Worm (Caenorhabditis elegans) whole organism, L1 larva: Measurements from ENCODE around the gene srw-39.

Experiments
- C04F5.9 ChIP-seq: sonication (generic microtip); optimal IDR thresholded peaks from 2 replicates; lab custom pipeline; 2016; ENCODE audit warnings: missing genetic modification characterization, missing compliant biosample characterization
- F16B12.6 ChIP-seq: fragments of 150-350 bp; optimal IDR thresholded peaks from 2 replicates; lab custom pipeline; 2014; ENCODE audit warnings: missing biosample characterization, missing genetic modification characterization
- alr-1 ChIP-seq: fragments of 200-800 bp; sonication (Bioruptor generic); optimal IDR thresholded peaks from 2 replicates; lab custom pipeline; 2018; ENCODE audit warnings: borderline replicate concordance, mild to moderate bottlenecking, missing genetic modification characterization, missing compliant biosample characterization
- aly-2 ChIP-seq: fragments of 150-350 bp; optimal IDR thresholded peaks from 2 replicates; lab custom pipeline; 2014; ENCODE audit warnings: missing biosample characterization, missing genetic modification characterization
- blmp-1 ChIP-seq: fragments of 150-350 bp; optimal IDR thresholded peaks from 2 replicates; lab custom pipeline; 2014; ENCODE audit warnings: missing biosample characterization, missing genetic modification characterization
- ceh-63 ChIP-seq: fragments of 200-800 bp; sonication (Bioruptor generic); optimal IDR thresholded peaks from 2 replicates; lab custom pipeline; 2018; ENCODE audit warnings: mild to moderate bottlenecking, missing genetic modification characterization, missing compliant biosample characterization
- ceh-8 ChIP-seq: fragments of 200-800 bp; sonication (Bioruptor generic); optimal IDR thresholded peaks from 2 replicates; lab custom pipeline; 2018; ENCODE audit warnings: mild to moderate bottlenecking, missing genetic modification characterization, moderate library complexity, missing compliant biosample characterization
- dsc-1 ChIP-seq: sonication (generic microtip); optimal IDR thresholded peaks from 2 replicates; lab custom pipeline; 2016; ENCODE audit warnings: mild to moderate bottlenecking, missing genetic modification characterization, missing compliant biosample characterization
- efl-3 ChIP-seq: fragments of 200-800 bp; sonication (Bioruptor generic); optimal IDR thresholded peaks from 2 replicates; lab custom pipeline; 2018; ENCODE audit warnings: mild to moderate bottlenecking, missing genetic modification characterization, missing compliant biosample characterization
- egl-13 ChIP-seq: sonication (generic microtip); optimal IDR thresholded peaks from 2 replicates; lab custom pipeline; 2016; ENCODE audit warnings: missing genotype, missing genetic modification reagents, missing genetic modification characterization, missing compliant biosample characterization
- elt-2 ChIP-seq: sonication (generic microtip); optimal IDR thresholded peaks from 2 replicates; lab custom pipeline; 2016; ENCODE audit warnings: missing genetic modification characterization, mild to moderate bottlenecking, inconsistent platforms, missing compliant biosample characterization, missing genetic modification reagents
- fkh-10 ChIP-seq: sonication (generic microtip); optimal IDR thresholded peaks from 2 replicates; lab custom pipeline; 2017; ENCODE audit warnings: missing biosample characterization, missing genetic modification reagents, missing genetic modification characterization
- fkh-4 ChIP-seq: sonication (generic microtip); optimal IDR thresholded peaks from 2 replicates; lab custom pipeline; 2016; ENCODE audit warnings: missing compliant biosample characterization, missing genetic modification characterization, borderline replicate concordance
- grh-1 ChIP-seq: fragments of 200-800 bp; sonication (Bioruptor generic); IDR thresholded peaks from 2 replicates; pipeline ENCODE4 v1.3.6; 2022; ENCODE audit warnings: missing genetic modification reagents, missing genetic modification characterization, missing compliant biosample characterization
- hlh-17 ChIP-seq: fragments of 200-800 bp; sonication (Bioruptor generic); optimal IDR thresholded peaks from 2 replicates; lab custom pipeline; 2018; ENCODE audit warnings: missing genetic modification characterization, mild to moderate bottlenecking, missing compliant biosample characterization, moderate library complexity, borderline replicate concordance
- hpl-2 ChIP-seq: fragments of 150-350 bp; optimal IDR thresholded peaks from 2 replicates; lab custom pipeline; 2014; ENCODE audit warnings: missing biosample characterization, missing genetic modification reagents, missing genetic modification characterization
- jun-1 ChIP-seq: fragments of 150-350 bp; optimal IDR thresholded peaks from 2 replicates; lab custom pipeline; 2014; ENCODE audit warnings: missing biosample characterization, missing genetic modification reagents, missing genetic modification characterization
- lin-13 ChIP-seq: fragments of 150-350 bp; optimal IDR thresholded peaks from 2 replicates; lab custom pipeline; 2014; ENCODE audit warnings: missing biosample characterization, missing genetic modification reagents, missing genetic modification characterization
- lin-15B ChIP-seq: fragments of 150-350 bp; sonication (generic microtip); optimal IDR thresholded peaks from 3 replicates; lab custom pipeline; 2014; ENCODE audit warnings: missing biosample characterization, missing genetic modification characterization
- lin-35 ChIP-seq, 2 experiments: fragments of 150-350 bp; optimal IDR thresholded peaks; 2 replicates each; lab custom pipeline; 2014; ENCODE audit warnings: missing biosample characterization in 2 of 2, missing genetic modification characterization in 2 of 2, missing genetic modification reagents in 2 of 2
- mab-9 ChIP-seq: fragments of 200-800 bp; sonication (Bioruptor generic); IDR thresholded peaks from 2 replicates; pipeline ENCODE4 v1.3.6; 2022; ENCODE audit warnings: missing genetic modification reagents, missing genetic modification characterization, missing compliant biosample characterization
- mep-1 ChIP-seq: fragments of 150-350 bp; optimal IDR thresholded peaks from 2 replicates; lab custom pipeline; 2014; ENCODE audit warnings: missing biosample characterization, missing genetic modification characterization
- nhr-12 ChIP-seq: sonication (generic microtip); optimal IDR thresholded peaks from 2 replicates; lab custom pipeline; 2017; ENCODE audit warnings: missing biosample characterization, missing genetic modification characterization
- nhr-19 ChIP-seq: fragments of 200-800 bp; sonication (Bioruptor generic); conservative IDR thresholded peaks from 2 replicates; pipeline ENCODE4 v1.3.6; 2022; ENCODE audit warnings: missing genetic modification characterization, missing compliant biosample characterization
- nhr-20 ChIP-seq: sonication (generic microtip); optimal IDR thresholded peaks from 2 replicates; lab custom pipeline; 2016; ENCODE audit warnings: mild to moderate bottlenecking, missing genetic modification characterization, missing compliant biosample characterization
- nhr-237 ChIP-seq: fragments of 150-350 bp; optimal IDR thresholded peaks from 2 replicates; lab custom pipeline; 2014; ENCODE audit warnings: missing biosample characterization, missing genetic modification characterization
- nhr-77 ChIP-seq: fragments of 150-350 bp; optimal IDR thresholded peaks from 2 replicates; lab custom pipeline; 2014; ENCODE audit warnings: missing biosample characterization, missing genetic modification characterization
- nhr-84 ChIP-seq: sonication (generic microtip); optimal IDR thresholded peaks from 2 replicates; lab custom pipeline; 2017; ENCODE audit warnings: missing biosample characterization, missing genetic modification characterization
- nhr-90 ChIP-seq: sonication (generic microtip); optimal IDR thresholded peaks from 2 replicates; lab custom pipeline; 2016; ENCODE audit warnings: mild to moderate bottlenecking, missing genetic modification characterization, missing compliant biosample characterization; ENCODE audit not compliant: poor library complexity
- pax-3 ChIP-seq: fragments of 200-800 bp; sonication (Bioruptor generic); optimal IDR thresholded peaks from 2 replicates; lab custom pipeline; 2018; ENCODE audit warnings: mild to moderate bottlenecking, missing genetic modification characterization, moderate library complexity, missing compliant biosample characterization
- snpc-4 ChIP-seq: fragments of 150-350 bp; optimal IDR thresholded peaks from 2 replicates; lab custom pipeline; 2014; ENCODE audit warnings: missing biosample characterization, missing genetic modification characterization
- sox-4 ChIP-seq: sonication (generic microtip); optimal IDR thresholded peaks from 2 replicates; lab custom pipeline; 2016; ENCODE audit warnings: missing genetic modification characterization, missing compliant biosample characterization
- sptf-1 ChIP-seq: fragments of 150-350 bp; optimal IDR thresholded peaks from 2 replicates; lab custom pipeline; 2014; ENCODE audit warnings: missing biosample characterization, missing genetic modification characterization
- tlp-1 ChIP-seq: fragments of 150-350 bp; optimal IDR thresholded peaks from 2 replicates; lab custom pipeline; 2014; ENCODE audit warnings: missing biosample characterization, missing genetic modification characterization
- unc-130 ChIP-seq: fragments of 150-350 bp; optimal IDR thresholded peaks from 2 replicates; lab custom pipeline; 2017; ENCODE audit warnings: missing biosample characterization, missing genetic modification characterization, inconsistent platforms
- unc-98 ChIP-seq: fragments of 200-800 bp; sonication (Bioruptor generic); IDR thresholded peaks from 2 replicates; pipeline ENCODE4 v1.3.6; 2022; ENCODE audit warnings: missing genetic modification characterization, missing compliant biosample characterization
- zip-4 ChIP-seq: fragments of 200-800 bp; sonication (Bioruptor generic); optimal IDR thresholded peaks from 2 replicates; lab custom pipeline; 2018; ENCODE audit warnings: mild to moderate bottlenecking, missing genetic modification characterization, moderate library complexity, missing compliant biosample characterization
- ztf-11 ChIP-seq, 2 experiments: sonication (generic microtip); optimal IDR thresholded peaks; 2 replicates each; lab custom pipeline; 2016 to 2017; ENCODE audit warnings: missing genetic modification characterization in 2 of 2, missing biosample characterization in 1 of 2, missing compliant biosample characterization in 1 of 2
- ztf-4 ChIP-seq: fragments of 150-350 bp; optimal IDR thresholded peaks from 2 replicates; lab custom pipeline; 2014; ENCODE audit warnings: missing biosample characterization, missing genetic modification characterization

srw-39 gene

DNA sequence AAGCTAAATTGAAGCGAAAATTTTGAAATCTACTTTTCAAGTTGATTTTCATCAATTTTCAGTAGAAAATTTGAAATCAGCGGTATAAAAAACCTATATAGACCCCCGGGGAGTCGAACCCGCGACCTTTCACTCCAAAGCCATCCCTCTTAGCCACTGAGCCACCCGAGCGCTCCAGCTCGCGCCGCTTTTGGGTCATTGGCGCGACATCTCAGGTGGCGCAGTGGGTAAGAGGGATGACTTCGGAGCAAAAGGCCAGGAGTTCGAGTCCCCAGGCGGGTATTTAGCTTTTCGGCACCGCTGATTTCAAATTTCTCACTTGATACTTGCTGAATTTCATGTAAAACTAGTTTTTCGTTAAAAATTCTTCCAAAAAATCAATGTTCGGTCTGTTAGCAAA lies 45.2 kb downstream of the srw-39 start:
- TF ChIP-seq efl-3 (GFP tag; lab: Kevin White, UChicago) (no peak), zip-4 (no peak), sptf-1 (no peak), blmp-1 (tag; lab: Kevin White, UChicago) (no peak), mab-9 (GFP tag; lab: Robert Waterston, UW) (no peak), hpl-2 (GFP tag; lab: Kevin White, UChicago) (no peak), nhr-84 (tag; lab: Kevin White, UChicago) (no peak), nhr-77 (no peak)

DNA sequence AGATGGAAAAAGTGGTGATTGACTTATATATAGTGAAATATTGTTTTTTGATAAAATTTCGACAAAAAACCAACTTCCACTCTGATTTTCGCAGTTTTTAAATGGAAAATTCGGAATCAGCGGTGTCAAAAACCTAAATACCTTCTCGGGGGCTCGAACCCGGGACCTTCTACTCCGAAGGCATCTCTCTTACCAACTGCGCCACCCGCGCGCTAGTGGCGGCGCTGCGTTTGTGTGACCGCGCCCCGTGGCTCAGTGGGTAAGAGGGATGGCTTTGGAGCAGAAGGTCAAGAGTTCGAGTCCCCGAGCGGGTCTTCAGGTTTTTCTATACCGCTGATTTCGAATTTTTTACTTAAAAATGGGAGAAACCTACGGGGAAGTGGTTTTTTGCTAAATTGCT lies 46.7 kb downstream of the srw-39 start:
- TF ChIP-seq nhr-20 (tag; lab: Kevin White, UChicago) (no peak), ztf-4 (tag; lab: Kevin White, UChicago) (no peak), egl-13 (tag; lab: Kevin White, UChicago) (no peak), hpl-2 (GFP tag; lab: Kevin White, UChicago) (no peak), mep-1 (tag; lab: Kevin White, UChicago) (no peak), ceh-63 (GFP tag; lab: Kevin White, UChicago) (no peak), F16B12.6 (no peak), ztf-11 (tag; optimal IDR thresholded peaks at IDR 0.05; lab: Kevin White, UChicago) (no peak), lin-13 (GFP tag; lab: Kevin White, UChicago) (no peak), C04F5.9 (tag; lab: Kevin White, UChicago) (no peak), fkh-4 (tag; lab: Kevin White, UChicago) (no peak), nhr-19 (GFP tag; lab: Robert Waterston, UW) (no peak), sox-4 (tag; lab: Kevin White, UChicago) (no peak), ceh-8 (GFP tag; lab: Kevin White, UChicago) (no peak), dsc-1 (tag; lab: Kevin White, UChicago) (no peak), unc-98 (GFP tag; lab: Robert Waterston, UW) (no peak)

DNA sequence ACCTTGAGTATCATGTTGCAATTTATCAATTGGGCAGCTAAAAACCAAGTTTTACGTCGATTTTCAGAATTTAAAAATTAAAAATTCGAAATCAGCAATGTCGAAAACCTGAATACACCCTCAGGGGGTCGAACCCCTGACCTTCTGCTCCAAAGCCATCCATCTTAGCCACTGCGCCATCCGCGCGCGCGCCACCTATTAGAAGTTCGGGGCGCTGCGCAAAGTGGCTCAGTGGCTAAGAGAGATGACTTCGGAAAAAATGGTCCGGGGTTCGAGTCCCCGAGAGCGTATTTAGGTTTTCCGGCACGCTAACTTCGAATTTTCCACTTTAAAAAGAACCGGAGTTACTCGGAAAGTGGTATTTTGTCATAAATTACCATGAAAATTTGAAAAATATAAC lies 47.4 kb downstream of the srw-39 start:
- TF ChIP-seq snpc-4 = no peak
- no peak for TF ChIP-seq lin-35 (GFP tag; optimal IDR thresholded peaks at IDR 0.05; lab: Kevin White, UChicago)
- no peak for TF ChIP-seq nhr-12
- TF ChIP-seq nhr-237 = no peak
- no peak for TF ChIP-seq aly-2 (tag; lab: Kevin White, UChicago)
- TF ChIP-seq unc-130 (tag; lab: Kevin White, UChicago) = no peak
- no peak for TF ChIP-seq alr-1
- TF ChIP-seq tlp-1 (tag; lab: Kevin White, UChicago) = no peak
- no peak for TF ChIP-seq blmp-1 (tag; lab: Kevin White, UChicago)
- TF ChIP-seq nhr-19 (GFP tag; lab: Robert Waterston, UW) = no peak
- no peak for TF ChIP-seq pax-3 (tag; lab: Kevin White, UChicago)
- TF ChIP-seq jun-1 (tag; lab: Kevin White, UChicago) = no peak
- TF ChIP-seq nhr-77 = no peak
- TF ChIP-seq sox-4 (tag; lab: Kevin White, UChicago) = no peak
- TF ChIP-seq ztf-4 (tag; lab: Kevin White, UChicago) = no peak
- TF ChIP-seq dsc-1 (tag; lab: Kevin White, UChicago) = no peak
- TF ChIP-seq unc-98 (GFP tag; lab: Robert Waterston, UW) = no peak
- no peak for TF ChIP-seq lin-13 (GFP tag; lab: Kevin White, UChicago)
- no peak for TF ChIP-seq lin-15B (tag; lab: Kevin White, UChicago)

DNA sequence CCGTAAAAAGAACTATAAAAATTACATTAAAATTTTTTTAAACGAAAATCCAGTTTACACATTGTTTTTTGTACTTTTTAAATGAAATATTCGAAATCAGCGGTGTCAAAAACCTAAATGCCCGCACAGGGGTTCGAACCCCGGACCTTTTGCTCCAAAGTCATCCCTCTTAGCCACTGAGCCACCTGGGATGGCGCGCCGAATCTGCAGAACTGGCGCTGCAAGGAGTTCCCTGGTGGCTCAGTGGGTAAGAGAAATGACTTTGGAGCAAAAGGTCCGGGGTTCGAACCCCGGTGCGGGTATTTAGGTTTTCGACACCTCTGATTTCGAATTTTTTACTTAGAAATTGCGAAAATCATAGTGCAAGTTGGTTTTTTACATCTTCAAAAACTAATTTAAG lies 48.2 kb downstream of the srw-39 start:
- no peak for TF ChIP-seq nhr-84 (tag; lab: Kevin White, UChicago)

ce11 chrV:20123010-20123409 lies 48.8 kb downstream of the srw-39 start:
- no peak for TF ChIP-seq lin-13 (GFP tag; lab: Kevin White, UChicago)
- no peak for TF ChIP-seq hlh-17 (GFP tag; lab: Kevin White, UChicago)
- no peak for TF ChIP-seq C04F5.9 (tag; lab: Kevin White, UChicago)
- TF ChIP-seq nhr-90 (tag; lab: Kevin White, UChicago) = no peak
- TF ChIP-seq elt-2 (tag; lab: Kevin White, UChicago) = no peak
- no peak for TF ChIP-seq sox-4 (tag; lab: Kevin White, UChicago)
- TF ChIP-seq ceh-63 (GFP tag; lab: Kevin White, UChicago) = no peak
- TF ChIP-seq grh-1 (GFP tag; lab: Robert Waterston, UW) = no peak
- no peak for TF ChIP-seq fkh-10 (GFP tag; lab: Kevin White, UChicago)
- no peak for TF ChIP-seq fkh-4 (tag; lab: Kevin White, UChicago)
